Fruit fly (Drosophila melanogaster) whole organism, pupa: Measurements from ENCODE around the gene CG33257.

Source experiments
- CG10348 ChIP-seq: fragments of 200-800 bp; sonication (Bioruptor generic); IDR thresholded peaks from 2 replicates; pipeline ENCODE4 v1.3.6; 2022; ENCODE audit warnings: missing biosample characterization, missing genetic modification characterization
- CG12605 ChIP-seq: fragments of 200-800 bp; sonication (Bioruptor generic); IDR thresholded peaks from 2 replicates; pipeline ENCODE4 v1.3.6; 2022; ENCODE audit warnings: missing biosample characterization, missing genetic modification characterization
- CG13204 ChIP-seq: fragments of 200-800 bp; sonication (Bioruptor generic); optimal IDR thresholded peaks from 2 replicates; lab custom pipeline; 2018; ENCODE audit warnings: missing biosample characterization, mild to moderate bottlenecking, missing genetic modification characterization, moderate library complexity
- CG14655 ChIP-seq: fragments of 200-800 bp; sonication (Bioruptor generic); optimal IDR thresholded peaks from 3 replicates; lab custom pipeline; 2017; ENCODE audit warnings: mild to moderate bottlenecking, missing biosample characterization, missing genetic modification reagents, missing genetic modification characterization
- CG15710 ChIP-seq: fragments of 200-800 bp; sonication (Bioruptor generic); optimal IDR thresholded peaks from 2 replicates; lab custom pipeline; 2018; ENCODE audit warnings: missing biosample characterization, mild to moderate bottlenecking, missing genetic modification characterization, moderate library complexity
- CG17806 ChIP-seq: fragments of 200-800 bp; sonication (Bioruptor generic); optimal IDR thresholded peaks from 2 replicates; lab custom pipeline; 2018; ENCODE audit warnings: missing biosample characterization, mild to moderate bottlenecking, missing genetic modification characterization, moderate library complexity
- CG32121 ChIP-seq: fragments of 200-800 bp; sonication (Bioruptor generic); IDR thresholded peaks from 2 replicates; pipeline ENCODE4 v1.3.6; 2022; ENCODE audit warnings: missing biosample characterization, missing genetic modification characterization
- CG34367 ChIP-seq: fragments of 200-800 bp; sonication (Bioruptor generic); optimal IDR thresholded peaks from 2 replicates; lab custom pipeline; 2018; ENCODE audit warnings: missing biosample characterization, mild to moderate bottlenecking, missing genetic modification characterization
- CG4496 ChIP-seq: fragments of 200-800 bp; sonication (Bioruptor generic); IDR thresholded peaks from 3 replicates; pipeline ENCODE4 v1.3.6; 2022; ENCODE audit warnings: missing biosample characterization, missing genetic modification characterization
- CG8159 ChIP-seq: fragments of 200-800 bp; sonication (Bioruptor generic); optimal IDR thresholded peaks from 3 replicates; lab custom pipeline; 2018; ENCODE audit warnings: missing biosample characterization, mild to moderate bottlenecking, missing genetic modification characterization, moderate library complexity
- CG8301 ChIP-seq: fragments of 200-800 bp; sonication (Bioruptor generic); optimal IDR thresholded peaks from 2 replicates; lab custom pipeline; 2018; ENCODE audit warnings: missing biosample characterization, mild to moderate bottlenecking, missing genetic modification characterization
- CG9948 ChIP-seq: fragments of 200-800 bp; sonication (Bioruptor generic); optimal IDR thresholded peaks from 2 replicates; lab custom pipeline; 2018; ENCODE audit warnings: missing biosample characterization, mild to moderate bottlenecking, missing genetic modification characterization, moderate library complexity
- D1 ChIP-seq: fragments of 200-800 bp; sonication (Bioruptor generic); optimal IDR thresholded peaks from 2 replicates; lab custom pipeline; 2018; ENCODE audit warnings: missing biosample characterization, mild to moderate bottlenecking, missing genetic modification characterization, moderate library complexity
- EcR ChIP-seq: fragments of 200-800 bp; sonication (Bioruptor generic); optimal IDR thresholded peaks from 3 replicates; lab custom pipeline; 2019; ENCODE audit warnings: missing biosample characterization, missing genetic modification characterization, mild to moderate bottlenecking, moderate library complexity, missing genetic modification reagents
- Ets98B ChIP-seq: fragments of 200-800 bp; sonication (Bioruptor generic); IDR thresholded peaks from 2 replicates; pipeline ENCODE4 v1.3.6; 2022; ENCODE audit warnings: missing biosample characterization, missing genetic modification characterization
- Pif1A ChIP-seq: fragments of 200-800 bp; sonication (Bioruptor generic); optimal IDR thresholded peaks from 3 replicates; lab custom pipeline; 2016; ENCODE audit warnings: missing biosample characterization, missing genetic modification characterization
- Pif1B ChIP-seq: fragments of 200-800 bp; sonication (Bioruptor generic); optimal IDR thresholded peaks from 3 replicates; lab custom pipeline; 2016; ENCODE audit warnings: missing biosample characterization, missing genetic modification characterization
- Snoo ChIP-seq: fragments of 200-800 bp; sonication (Bioruptor generic); optimal IDR thresholded peaks from 3 replicates; lab custom pipeline; 2017; ENCODE audit warnings: missing biosample characterization, mild to moderate bottlenecking, missing genetic modification characterization, inconsistent platforms
- fd96Ca ChIP-seq: fragments of 200-800 bp; sonication (Bioruptor generic); IDR thresholded peaks from 3 replicates; pipeline ENCODE4 v1.3.6; 2022; ENCODE audit warnings: missing biosample characterization, missing genetic modification characterization
- gl ChIP-seq: fragments of 200-800 bp; sonication (Bioruptor generic); optimal IDR thresholded peaks from 2 replicates; lab custom pipeline; 2018; ENCODE audit warnings: missing biosample characterization, mild to moderate bottlenecking, missing genetic modification characterization
- rn ChIP-seq: fragments of 200-800 bp; sonication (Bioruptor generic); IDR thresholded peaks from 2 replicates; pipeline ENCODE4 v1.3.6; 2022; ENCODE audit warnings: missing biosample characterization, missing genetic modification characterization

CG33257 gene

dm6 chr3L:16346023-16346422 is at the start of gene CG33257:
Gene CG33257, plus strand, starts transcription at chr3L:16346323.
- TF ChIP-seq CG8159 (no peak), CG9948 (no peak), CG13204 (GFP tag; lab: Kevin White, UChicago) (no peak), CG12605 (no peak), CG34367 (tag; lab: Kevin White, UChicago) (no peak), CG15710 (no peak), CG8301 (tag; lab: Kevin White, UChicago) (no peak), CG32121 (no peak), fd96Ca (GFP tag; lab: Robert Waterston, UW) (no peak), rn (GFP tag; lab: Robert Waterston, UW) (no peak), Snoo (tag; lab: Kevin White, UChicago) (no peak), CG4496 (GFP tag; lab: Robert Waterston, UW) (no peak), CG17806 (tag; lab: Kevin White, UChicago) (no peak), D1 (tag; lab: Kevin White, UChicago) (no peak), EcR (no peak)

- TF ChIP-seq CG34367 (tag; lab: Kevin White, UChicago) (no peak), CG10348 (no peak), Pif1A (GFP tag; lab: Kevin White, UChicago) (no peak), Ets98B (GFP tag; lab: Robert Waterston, UW) (no peak), CG17806 (tag; lab: Kevin White, UChicago) (no peak), fd96Ca (GFP tag; lab: Robert Waterston, UW) (no peak), CG12605 (no peak), CG15710 (no peak), CG8301 (tag; lab: Kevin White, UChicago) (no peak), gl (no peak), D1 (tag; lab: Kevin White, UChicago) (no peak), CG4496 (GFP tag; lab: Robert Waterston, UW) (no peak), rn (GFP tag; lab: Robert Waterston, UW) (no peak), EcR (no peak), CG14655 (GFP tag; lab: Kevin White, UChicago) (no peak), CG13204 (GFP tag; lab: Kevin White, UChicago) (no peak)
These were observed 45.0 kb upstream of the CG33257 start, which contains the start of gene CG4982 for dm6 chr3L:16301153-16301552. Gene CG4982, plus strand, starts transcription at chr3L:16301453.

- no peak for TF ChIP-seq gl
- no peak for TF ChIP-seq fd96Ca (GFP tag; lab: Robert Waterston, UW)
- TF ChIP-seq CG15710, result no peak
- TF ChIP-seq CG34367 (tag; lab: Kevin White, UChicago), result no peak
- no peak for TF ChIP-seq rn (GFP tag; lab: Robert Waterston, UW)
- no peak for TF ChIP-seq D1 (tag; lab: Kevin White, UChicago)
These were observed 43.0 kb upstream of the CG33257 start, which contains the start of gene CG13044 for dm6 chr3L:16303078-16303477. Gene CG13044, minus strand, starts transcription at chr3L:16303178.

- TF ChIP-seq Pif1A (GFP tag; lab: Kevin White, UChicago), result no peak
- TF ChIP-seq CG17806 (tag; lab: Kevin White, UChicago), result no peak
- no peak for TF ChIP-seq Snoo (tag; lab: Kevin White, UChicago)
- no peak for TF ChIP-seq D1 (tag; lab: Kevin White, UChicago)
- no peak for TF ChIP-seq EcR
- TF ChIP-seq CG10348, result no peak
- TF ChIP-seq rn (GFP tag; lab: Robert Waterston, UW), result no peak
- no peak for TF ChIP-seq CG12605
- TF ChIP-seq fd96Ca (GFP tag; lab: Robert Waterston, UW), result no peak
- TF ChIP-seq Pif1B (GFP tag; lab: Kevin White, UChicago), result no peak
- TF ChIP-seq CG13204 (GFP tag; lab: Kevin White, UChicago), result no peak
These were observed 42.1 kb upstream of the CG33257 start, which contains the start of gene CG43249 for dm6 chr3L:16303982-16304381. Gene CG43249, plus strand, starts transcription at chr3L:16304282.

- TF ChIP-seq CG4496 (GFP tag; lab: Robert Waterston, UW) (no peak), CG8301 (tag; lab: Kevin White, UChicago) (no peak), Pif1A (GFP tag; lab: Kevin White, UChicago) (no peak), rn (GFP tag; lab: Robert Waterston, UW) (no peak), fd96Ca (GFP tag; lab: Robert Waterston, UW) (no peak), Ets98B (GFP tag; lab: Robert Waterston, UW) (no peak)
- TF ChIP-seq, all 21 proteins: peak for 0
These were observed 40.1 kb upstream of the CG33257 start, which contains the start of the genes CG13043 and CG13063 for dm6 chr3L:16305820-16306650. Gene CG13043, minus strand, starts transcription at chr3L:16305870. Gene CG13063, plus strand, starts transcription at chr3L:16306600.

- TF ChIP-seq CG12605 (no peak), CG13204 (GFP tag; lab: Kevin White, UChicago) (no peak), gl (no peak), CG4496 (GFP tag; lab: Robert Waterston, UW) (0 out of 3 replicates have a peak, but pooled peaks have one; percentile 37), EcR (no peak), D1 (tag; lab: Kevin White, UChicago) (no peak), Pif1A (GFP tag; lab: Kevin White, UChicago) (no peak)
- TF ChIP-seq, all 21 proteins: peak for 1
These were observed 37.7 kb upstream of the CG33257 start, which contains the start of gene CG13042 for dm6 chr3L:16308380-16308779. Gene CG13042, minus strand, starts transcription at chr3L:16308480.
